Worm (Caenorhabditis elegans) whole organism, L1 larva: ENCODE measurements around the gene sqst-4.

Experiments
- C04F5.9 ChIP-seq: sonication (generic microtip); optimal IDR thresholded peaks from 2 replicates; lab custom pipeline; 2016; ENCODE audit warnings: missing genetic modification characterization, missing compliant biosample characterization
- F16B12.6 ChIP-seq: fragments of 150-350 bp; optimal IDR thresholded peaks from 2 replicates; lab custom pipeline; 2014; ENCODE audit warnings: missing biosample characterization, missing genetic modification characterization
- ama-1 ChIP-seq: fragments of 150-350 bp; optimal IDR thresholded peaks from 2 replicates; lab custom pipeline; 2014
- blmp-1 ChIP-seq: fragments of 150-350 bp; optimal IDR thresholded peaks from 2 replicates; lab custom pipeline; 2014; ENCODE audit warnings: missing biosample characterization, missing genetic modification characterization
- ceh-8 ChIP-seq: fragments of 200-800 bp; sonication (Bioruptor generic); optimal IDR thresholded peaks from 2 replicates; lab custom pipeline; 2018; ENCODE audit warnings: mild to moderate bottlenecking, missing genetic modification characterization, moderate library complexity, missing compliant biosample characterization
- ceh-88 ChIP-seq: fragments of 200-800 bp; sonication (Bioruptor generic); IDR thresholded peaks from 2 replicates; pipeline ENCODE4 v1.3.6; 2022; ENCODE audit warnings: missing genetic modification characterization, missing compliant biosample characterization
- ceh-90 ChIP-seq: sonication (generic microtip); optimal IDR thresholded peaks from 2 replicates; lab custom pipeline; 2016; ENCODE audit warnings: missing genetic modification characterization, missing compliant biosample characterization
- ces-1 ChIP-seq: fragments of 150-350 bp; optimal IDR thresholded peaks from 2 replicates; lab custom pipeline; 2014; ENCODE audit warnings: missing biosample characterization, missing genetic modification reagents, missing genetic modification characterization
- efl-3 ChIP-seq: fragments of 200-800 bp; sonication (Bioruptor generic); optimal IDR thresholded peaks from 2 replicates; lab custom pipeline; 2018; ENCODE audit warnings: mild to moderate bottlenecking, missing genetic modification characterization, missing compliant biosample characterization
- elt-2 ChIP-seq: sonication (generic microtip); optimal IDR thresholded peaks from 2 replicates; lab custom pipeline; 2016; ENCODE audit warnings: missing genetic modification characterization, mild to moderate bottlenecking, inconsistent platforms, missing compliant biosample characterization, missing genetic modification reagents
- fkh-4 ChIP-seq: sonication (generic microtip); optimal IDR thresholded peaks from 2 replicates; lab custom pipeline; 2016; ENCODE audit warnings: missing compliant biosample characterization, missing genetic modification characterization, borderline replicate concordance
- fkh-8 ChIP-seq: sonication (generic microtip); optimal IDR thresholded peaks from 2 replicates; lab custom pipeline; 2016; ENCODE audit warnings: mild to moderate bottlenecking, missing genetic modification characterization, missing compliant biosample characterization
- grh-1 ChIP-seq: fragments of 200-800 bp; sonication (Bioruptor generic); IDR thresholded peaks from 2 replicates; pipeline ENCODE4 v1.3.6; 2022; ENCODE audit warnings: missing genetic modification reagents, missing genetic modification characterization, missing compliant biosample characterization
- hlh-17 ChIP-seq: fragments of 200-800 bp; sonication (Bioruptor generic); optimal IDR thresholded peaks from 2 replicates; lab custom pipeline; 2018; ENCODE audit warnings: missing genetic modification characterization, mild to moderate bottlenecking, missing compliant biosample characterization, moderate library complexity, borderline replicate concordance
- hlh-4 ChIP-seq: sonication (generic microtip); optimal IDR thresholded peaks from 2 replicates; lab custom pipeline; 2016; ENCODE audit warnings: mild to moderate bottlenecking, missing genetic modification characterization, missing compliant biosample characterization
- isw-1 ChIP-seq: fragments of 200-800 bp; sonication (Bioruptor generic); IDR thresholded peaks from 2 replicates; pipeline ENCODE4 v1.3.6; 2022; ENCODE audit warnings: missing genetic modification characterization, missing compliant biosample characterization
- jun-1 ChIP-seq: fragments of 150-350 bp; optimal IDR thresholded peaks from 2 replicates; lab custom pipeline; 2014; ENCODE audit warnings: missing biosample characterization, missing genetic modification reagents, missing genetic modification characterization
- lin-13 ChIP-seq: fragments of 150-350 bp; optimal IDR thresholded peaks from 2 replicates; lab custom pipeline; 2014; ENCODE audit warnings: missing biosample characterization, missing genetic modification reagents, missing genetic modification characterization
- lin-14 ChIP-seq: fragments of 200-800 bp; sonication (Bioruptor generic); optimal IDR thresholded peaks from 2 replicates; lab custom pipeline; 2018; ENCODE audit warnings: mild to moderate bottlenecking, missing genetic modification characterization, moderate library complexity, missing compliant biosample characterization
- lin-15B ChIP-seq: fragments of 150-350 bp; sonication (generic microtip); optimal IDR thresholded peaks from 3 replicates; lab custom pipeline; 2014; ENCODE audit warnings: missing biosample characterization, missing genetic modification characterization
- lin-35 ChIP-seq, 2 experiments: fragments of 150-350 bp; optimal IDR thresholded peaks; 2 replicates each; lab custom pipeline; 2014; ENCODE audit warnings: missing biosample characterization in 2 of 2, missing genetic modification characterization in 2 of 2, missing genetic modification reagents in 2 of 2
- mab-9 ChIP-seq: fragments of 200-800 bp; sonication (Bioruptor generic); IDR thresholded peaks from 2 replicates; pipeline ENCODE4 v1.3.6; 2022; ENCODE audit warnings: missing genetic modification reagents, missing genetic modification characterization, missing compliant biosample characterization
- mef-2 ChIP-seq: fragments of 150-350 bp; optimal IDR thresholded peaks from 2 replicates; lab custom pipeline; 2014; ENCODE audit warnings: missing biosample characterization, missing genetic modification characterization
- nhr-12 ChIP-seq: sonication (generic microtip); optimal IDR thresholded peaks from 2 replicates; lab custom pipeline; 2017; ENCODE audit warnings: missing biosample characterization, missing genetic modification characterization
- nhr-237 ChIP-seq: fragments of 150-350 bp; optimal IDR thresholded peaks from 2 replicates; lab custom pipeline; 2014; ENCODE audit warnings: missing biosample characterization, missing genetic modification characterization
- nhr-71 ChIP-seq: sonication (generic microtip); optimal IDR thresholded peaks from 2 replicates; lab custom pipeline; 2016; ENCODE audit warnings: mild to moderate bottlenecking, missing genetic modification characterization, moderate library complexity, missing compliant biosample characterization
- nhr-76 ChIP-seq: sonication (generic microtip); optimal IDR thresholded peaks from 2 replicates; lab custom pipeline; 2017; ENCODE audit warnings: missing biosample characterization, missing genetic modification characterization
- nhr-90 ChIP-seq: sonication (generic microtip); optimal IDR thresholded peaks from 2 replicates; lab custom pipeline; 2016; ENCODE audit warnings: mild to moderate bottlenecking, missing genetic modification characterization, missing compliant biosample characterization; ENCODE audit not compliant: poor library complexity
- pag-3 ChIP-seq: sonication (generic microtip); optimal IDR thresholded peaks from 2 replicates; lab custom pipeline; 2017; ENCODE audit warnings: missing genetic modification characterization, mild to moderate bottlenecking, missing compliant biosample characterization, antibody characterized with exemption, borderline replicate concordance; ENCODE audit not compliant: insufficient read depth
- pax-3 ChIP-seq: fragments of 200-800 bp; sonication (Bioruptor generic); optimal IDR thresholded peaks from 2 replicates; lab custom pipeline; 2018; ENCODE audit warnings: mild to moderate bottlenecking, missing genetic modification characterization, moderate library complexity, missing compliant biosample characterization
- rnt-1 ChIP-seq: sonication (generic microtip); optimal IDR thresholded peaks from 2 replicates; lab custom pipeline; 2016; ENCODE audit warnings: mild to moderate bottlenecking, missing genetic modification characterization, moderate library complexity, missing compliant biosample characterization
- snu-23 ChIP-seq: sonication (generic microtip); optimal IDR thresholded peaks from 2 replicates; lab custom pipeline; 2016; ENCODE audit warnings: missing genetic modification characterization, missing compliant biosample characterization
- sox-4 ChIP-seq: sonication (generic microtip); optimal IDR thresholded peaks from 2 replicates; lab custom pipeline; 2016; ENCODE audit warnings: missing genetic modification characterization, missing compliant biosample characterization
- sptf-1 ChIP-seq: fragments of 150-350 bp; optimal IDR thresholded peaks from 2 replicates; lab custom pipeline; 2014; ENCODE audit warnings: missing biosample characterization, missing genetic modification characterization
- tlp-1 ChIP-seq: fragments of 150-350 bp; optimal IDR thresholded peaks from 2 replicates; lab custom pipeline; 2014; ENCODE audit warnings: missing biosample characterization, missing genetic modification characterization
- unc-130 ChIP-seq: fragments of 150-350 bp; optimal IDR thresholded peaks from 2 replicates; lab custom pipeline; 2017; ENCODE audit warnings: missing biosample characterization, missing genetic modification characterization, inconsistent platforms
- unc-30 ChIP-seq: sonication (generic microtip); optimal IDR thresholded peaks from 2 replicates; lab custom pipeline; 2017; ENCODE audit warnings: missing biosample characterization, missing genetic modification characterization
- unc-86 ChIP-seq: sonication (generic microtip); optimal IDR thresholded peaks from 2 replicates; lab custom pipeline; 2016; ENCODE audit warnings: missing genetic modification characterization, missing compliant biosample characterization
- vab-15 ChIP-seq: sonication (generic microtip); optimal IDR thresholded peaks from 2 replicates; lab custom pipeline; 2017; ENCODE audit warnings: missing genotype, mild to moderate bottlenecking, missing genetic modification characterization, missing compliant biosample characterization
- zip-4 ChIP-seq: fragments of 200-800 bp; sonication (Bioruptor generic); optimal IDR thresholded peaks from 2 replicates; lab custom pipeline; 2018; ENCODE audit warnings: mild to moderate bottlenecking, missing genetic modification characterization, moderate library complexity, missing compliant biosample characterization

The sqst-4 gene

ce11 chrV:16447735-16448134 is 40.5 kb upstream of the sqst-4 start, which contains the start of gene T08G3.13:
TSS of gene T08G3.13 (plus strand) at chrV:16448035.
- TF ChIP-seq lin-14 (no peak), hlh-4 (tag; lab: Kevin White, UChicago) (no peak), ama-1 (lab: Kevin White, UChicago) (no peak), zip-4 (GFP tag; lab: Kevin White, UChicago) (no peak), nhr-76 (tag; lab: Kevin White, UChicago) (no peak), unc-30 (tag; lab: Kevin White, UChicago) (no peak), mab-9 (no peak), nhr-237 (tag; lab: Kevin White, UChicago) (no peak), nhr-71 (tag; lab: Kevin White, UChicago) (no peak), ceh-88 (GFP tag; lab: Robert Waterston, UW) (no peak), isw-1 (GFP tag; lab: Robert Waterston, UW) (no peak), fkh-4 (tag; lab: Kevin White, UChicago) (no peak), pag-3 (no peak), rnt-1 (tag; lab: Kevin White, UChicago) (no peak), sptf-1 (no peak), nhr-90 (no peak), grh-1 (GFP tag; lab: Robert Waterston, UW) (no peak), snu-23 (no peak), tlp-1 (tag; lab: Kevin White, UChicago) (no peak), nhr-12 (tag; lab: Kevin White, UChicago) (no peak)

- no peak for TF ChIP-seq hlh-4 (tag; lab: Kevin White, UChicago)
- TF ChIP-seq ces-1 (GFP tag; lab: Kevin White, UChicago): no peak
- TF ChIP-seq ama-1 (lab: Kevin White, UChicago): no peak
- no peak for TF ChIP-seq pag-3
- TF ChIP-seq sox-4 (tag; lab: Kevin White, UChicago): no peak
- no peak for TF ChIP-seq jun-1 (tag; lab: Kevin White, UChicago)
- TF ChIP-seq lin-13: no peak
- TF ChIP-seq tlp-1 (tag; lab: Kevin White, UChicago): no peak
- TF ChIP-seq grh-1 (GFP tag; lab: Robert Waterston, UW): no peak
- no peak for TF ChIP-seq unc-30 (tag; lab: Kevin White, UChicago)
- TF ChIP-seq zip-4 (GFP tag; lab: Kevin White, UChicago): no peak
- TF ChIP-seq lin-35 (GFP tag; optimal IDR thresholded peaks at IDR 0.05; lab: Kevin White, UChicago): no peak
- no peak for TF ChIP-seq vab-15
- no peak for TF ChIP-seq unc-86 (tag; lab: Kevin White, UChicago)
- TF ChIP-seq nhr-12 (tag; lab: Kevin White, UChicago): no peak
- no peak for TF ChIP-seq nhr-90
- no peak for TF ChIP-seq unc-130
- no peak for TF ChIP-seq mef-2
- no peak for TF ChIP-seq blmp-1 (tag; lab: Kevin White, UChicago)
Observed at ce11 chrV:16455065-16455464, 33.2 kb upstream of the sqst-4 start, which contains the start of gene str-14. TSS of gene str-14 (minus strand) at chrV:16455165.

DNA sequence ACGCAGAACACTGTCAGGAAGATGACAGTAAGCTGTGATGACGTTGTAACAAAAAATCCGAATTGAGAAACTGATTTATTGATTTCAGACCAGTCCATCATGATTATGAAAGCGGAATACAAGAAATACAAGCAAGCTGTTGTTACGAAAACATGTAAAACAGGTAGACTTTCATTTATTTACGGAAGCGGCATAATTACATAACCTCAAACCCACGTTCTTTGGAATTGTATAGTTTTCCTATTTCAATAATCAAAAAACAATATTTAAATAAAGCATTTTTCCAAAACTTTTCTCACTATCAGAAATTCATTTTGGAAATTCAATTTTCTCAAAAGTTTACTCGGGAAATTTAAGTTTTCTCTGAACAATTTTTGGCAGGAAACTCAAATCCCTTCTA is 29.6 kb upstream of the sqst-4 start, which contains the start of gene str-15:
TSS of gene str-15 (minus strand) at position 101 of the 400 bp plus-strand sequence.
- TF ChIP-seq ceh-8 (GFP tag; lab: Kevin White, UChicago) (no peak), lin-15B (tag; lab: Kevin White, UChicago) (no peak)

DNA sequence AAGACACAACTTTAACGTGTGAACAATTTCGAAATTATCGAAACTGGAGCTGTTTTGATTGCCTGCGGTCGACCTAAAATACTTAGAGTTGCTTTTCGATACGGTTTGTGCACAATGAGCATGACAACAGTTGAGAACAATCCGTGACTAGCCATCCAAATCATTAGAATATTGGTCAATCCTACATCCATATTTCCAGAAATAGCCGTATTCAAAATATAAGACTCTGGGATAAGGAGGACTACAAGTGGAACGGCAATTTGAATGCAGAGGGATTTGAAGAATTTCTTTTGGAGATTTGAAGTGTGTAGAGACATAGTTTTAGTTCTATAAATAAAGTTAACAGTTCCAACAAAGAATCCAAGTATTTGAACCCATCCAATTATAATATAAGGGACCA is 28.9 kb upstream of the sqst-4 start:
- TF ChIP-seq pax-3 (tag; lab: Kevin White, UChicago) (no peak), ceh-88 (GFP tag; lab: Robert Waterston, UW) (no peak), hlh-17 (no peak), fkh-4 (tag; lab: Kevin White, UChicago) (no peak), ceh-90 (tag; lab: Kevin White, UChicago) (no peak), fkh-8 (tag; lab: Kevin White, UChicago) (no peak), pag-3 (no peak), C04F5.9 (tag; lab: Kevin White, UChicago) (no peak), F16B12.6 (tag; lab: Kevin White, UChicago) (no peak), efl-3 (GFP tag; lab: Kevin White, UChicago) (no peak), elt-2 (tag; lab: Kevin White, UChicago) (no peak)
